Worm (Caenorhabditis elegans): ENCODE measurements around the gene K04F1.9.

Gene K04F1.9

ce11 chrV:1701584-1702101 lies 36.6 kb downstream of the K04F1.9 start, which contains the start of gene srw-90:
Gene srw-90 (plus strand): TSS chrV:1702051.
- TF ChIP-seq M03D4.4 (tag; optimal IDR thresholded peaks at IDR 0.05): no peak
- no peak for TF ChIP-seq mab-5 (tag; optimal IDR thresholded peaks at IDR 0.05)
- TF ChIP-seq sem-2 (GFP tag; optimal IDR thresholded peaks at IDR 0.05): no peak
- TF ChIP-seq nhr-28 (tag; optimal IDR thresholded peaks at IDR 0.05): no peak
- TF ChIP-seq nhr-2 (tag; optimal IDR thresholded peaks at IDR 0.05): no peak
- no peak for TF ChIP-seq flh-1 (GFP tag; optimal IDR thresholded peaks at IDR 0.05)
- no peak for TF ChIP-seq cnd-1 (tag; optimal IDR thresholded peaks at IDR 0.05)
- TF ChIP-seq mep-1 (tag; optimal IDR thresholded peaks at IDR 0.05): no peak
- TF ChIP-seq pha-4 (tag; optimal IDR thresholded peaks at IDR 0.05): no peak
- no peak for TF ChIP-seq ceh-43 (GFP tag; optimal IDR thresholded peaks at IDR 0.05)
- no peak for TF ChIP-seq mls-2 (tag; optimal IDR thresholded peaks at IDR 0.05)
- TF ChIP-seq ces-1 (GFP tag; optimal IDR thresholded peaks at IDR 0.05): no peak
- no peak for TF ChIP-seq elt-3 (tag; optimal IDR thresholded peaks at IDR 0.05)
- TF ChIP-seq ztf-11 (tag; optimal IDR thresholded peaks at IDR 0.05): no peak
- TF ChIP-seq unc-39 (tag; optimal IDR thresholded peaks at IDR 0.05): no peak
- no peak for TF ChIP-seq lin-13 (tag; optimal IDR thresholded peaks at IDR 0.05)
- no peak for TF ChIP-seq lsy-2 (tag; optimal IDR thresholded peaks at IDR 0.05)
- no peak for TF ChIP-seq snpc-4 (tag; optimal IDR thresholded peaks at IDR 0.05)
- no peak for TF ChIP-seq unc-120 (tag; optimal IDR thresholded peaks at IDR 0.05; ENCODE audit: poor library complexity, severe bottlenecking)
- TF ChIP-seq bed-3 (GFP tag; optimal IDR thresholded peaks at IDR 0.05): no peak

ce11 chrV:1708441-1708840 lies 43.4 kb downstream of the K04F1.9 start, which contains the start of gene srw-99:
Gene srw-99 (plus strand): TSS chrV:1708741.
- TF ChIP-seq ces-1 (GFP tag; optimal IDR thresholded peaks at IDR 0.05) (no peak), ham-2 (GFP tag; optimal IDR thresholded peaks at IDR 0.05) (no peak), ztf-11 (tag; optimal IDR thresholded peaks at IDR 0.05) (no peak), unc-120 (tag; optimal IDR thresholded peaks at IDR 0.05; ENCODE audit: poor library complexity, severe bottlenecking) (no peak), nhr-28 (tag; optimal IDR thresholded peaks at IDR 0.05) (no peak), lsy-2 (tag; optimal IDR thresholded peaks at IDR 0.05) (no peak), zip-8 (tag; optimal IDR thresholded peaks at IDR 0.05) (no peak), mab-5 (tag; optimal IDR thresholded peaks at IDR 0.05) (no peak), hlh-1 (tag; optimal IDR thresholded peaks at IDR 0.05) (no peak), mls-2 (tag; optimal IDR thresholded peaks at IDR 0.05) (no peak), snpc-4 (tag; optimal IDR thresholded peaks at IDR 0.05) (no peak)

ce11 chrV:1710909-1711308 lies 45.9 kb downstream of the K04F1.9 start, which contains the start of gene srw-100:
Gene srw-100 (plus strand): TSS chrV:1711209.
- TF ChIP-seq nhr-237 (tag; optimal IDR thresholded peaks at IDR 0.05) (no peak), elt-3 (tag; optimal IDR thresholded peaks at IDR 0.05) (no peak), mls-2 (tag; optimal IDR thresholded peaks at IDR 0.05) (no peak), ces-1 (GFP tag; optimal IDR thresholded peaks at IDR 0.05) (no peak)

Data from whole organism, mixed stage, embryonic.